Worm (Caenorhabditis elegans): ENCODE results near the gene otpl-5.

DNA sequence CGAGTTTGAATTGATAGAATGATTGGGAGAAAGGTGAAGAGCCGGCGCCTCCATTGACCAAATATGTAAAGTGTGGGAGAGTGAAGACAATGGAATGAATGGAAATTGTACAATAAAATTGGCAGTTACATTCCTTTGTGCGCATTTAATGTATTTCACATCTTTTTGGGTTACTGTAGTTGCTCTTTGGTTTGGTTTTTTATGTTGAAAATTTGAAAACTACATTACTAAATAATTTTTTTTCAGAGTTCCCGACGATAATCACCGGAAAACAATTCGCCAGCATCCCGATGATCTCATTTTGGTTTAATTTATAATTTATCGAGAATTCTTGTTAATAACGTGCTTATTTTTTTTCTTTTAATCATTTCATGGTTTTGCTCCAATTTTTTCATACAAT, 51.6 kb downstream of the otpl-5 start, which contains the start of gene C10B5.1:
- TF ChIP-seq sptf-1 (tag; optimal IDR thresholded peaks at IDR 0.05), result no peak
- no peak for TF ChIP-seq nhr-12 (tag; optimal IDR thresholded peaks at IDR 0.05)
- no peak for TF ChIP-seq pha-4 (tag; optimal IDR thresholded peaks at IDR 0.05)
- no peak for TF ChIP-seq ztf-11 (tag; optimal IDR thresholded peaks at IDR 0.05)
- no peak for TF ChIP-seq nhr-76 (tag; optimal IDR thresholded peaks at IDR 0.05)
- no peak for TF ChIP-seq lin-13 (tag; optimal IDR thresholded peaks at IDR 0.05)
- TF ChIP-seq elt-3 (tag; optimal IDR thresholded peaks at IDR 0.05), result no peak
- TF ChIP-seq nhr-2 (tag; optimal IDR thresholded peaks at IDR 0.05), result no peak
- no peak for TF ChIP-seq unc-120 (tag; optimal IDR thresholded peaks at IDR 0.05; ENCODE audit: poor library complexity, severe bottlenecking)
- TF ChIP-seq elt-1 (tag; optimal IDR thresholded peaks at IDR 0.05; ENCODE audit: borderline replicate concordance, insufficient read depth), result no peak
- TF ChIP-seq mab-5 (tag; optimal IDR thresholded peaks at IDR 0.05), result no peak
- TF ChIP-seq nhr-237 (tag; optimal IDR thresholded peaks at IDR 0.05), result no peak
- TF ChIP-seq nhr-28 (tag; optimal IDR thresholded peaks at IDR 0.05), result no peak
- TF ChIP-seq unc-62 (GFP tag; optimal IDR thresholded peaks at IDR 0.05), result no peak
